Worm (Caenorhabditis elegans) whole organism, L4 larva: ENCODE data around the gene F38B7.11.

ENCODE experiments used
- D1046.2 ChIP-seq: fragments of 200-800 bp; sonication (Bioruptor generic); IDR thresholded peaks from 2 replicates; pipeline ENCODE4 v1.3.6; 2022; ENCODE audit warnings: missing genetic modification characterization, missing compliant biosample characterization
- F26F4.8 ChIP-seq: fragments of 200-800 bp; sonication (Bioruptor generic); conservative IDR thresholded peaks from 2 replicates; pipeline ENCODE4 v1.3.6; 2022; ENCODE audit warnings: missing genetic modification characterization, missing compliant biosample characterization
- F37D6.2 ChIP-seq: sonication (generic microtip); optimal IDR thresholded peaks from 2 replicates; lab custom pipeline; 2016; ENCODE audit warnings: mild to moderate bottlenecking, missing genetic modification characterization, missing compliant biosample characterization
- F44E2.7 ChIP-seq: fragments of 200-800 bp; sonication (Bioruptor generic); IDR thresholded peaks from 2 replicates; pipeline ENCODE4 v2.1.2; 2022; ENCODE audit warnings: missing genetic modification characterization, missing compliant biosample characterization
- R02D3.7 ChIP-seq: fragments of 150-350 bp; sonication (generic microtip); optimal IDR thresholded peaks from 3 replicates; lab custom pipeline; 2014; ENCODE audit warnings: missing biosample characterization, missing genetic modification characterization
- T20F7.1 ChIP-seq: fragments of 200-800 bp; sonication (Bioruptor generic); optimal IDR thresholded peaks from 2 replicates; lab custom pipeline; 2018; ENCODE audit warnings: mild to moderate bottlenecking, missing genetic modification characterization, missing compliant biosample characterization
- Y48G9A.11 ChIP-seq: fragments of 200-800 bp; sonication (Bioruptor generic); IDR thresholded peaks from 2 replicates; pipeline ENCODE4 v1.3.6; 2022; ENCODE audit warnings: missing genetic modification reagents, missing genetic modification characterization, missing compliant biosample characterization
- Y5F2A.4 ChIP-seq: fragments of 200-800 bp; sonication (Bioruptor generic); optimal IDR thresholded peaks from 2 replicates; lab custom pipeline; 2018; ENCODE audit warnings: mild to moderate bottlenecking, missing genetic modification characterization, missing compliant biosample characterization
- Y75B8A.6 ChIP-seq: fragments of 200-800 bp; sonication (Bioruptor generic); IDR thresholded peaks from 2 replicates; pipeline ENCODE4 v1.3.6; 2022; ENCODE audit warnings: missing genetic modification reagents, missing genetic modification characterization, missing compliant biosample characterization
- ZK337.2 ChIP-seq: fragments of 200-800 bp; sonication (Bioruptor generic); IDR thresholded peaks from 2 replicates; pipeline ENCODE4 v1.3.6; 2022; ENCODE audit warnings: missing genetic modification reagents, missing genetic modification characterization, missing compliant biosample characterization
- aha-1 ChIP-seq: fragments of 150-350 bp; peaks from one replicate; lab custom pipeline; 2014; ENCODE audit warnings: missing biosample characterization, missing genetic modification characterization
- ama-1 ChIP-seq: fragments of 150-350 bp; optimal IDR thresholded peaks from 2 replicates; lab custom pipeline; 2014; ENCODE audit warnings: inconsistent platforms, mixed read lengths
- ceh-32 ChIP-seq: sonication (generic microtip); optimal IDR thresholded peaks from 2 replicates; lab custom pipeline; 2016; ENCODE audit warnings: mild to moderate bottlenecking, missing genetic modification characterization, missing compliant biosample characterization; ENCODE audit not compliant: poor library complexity
- daf-16 ChIP-seq, 3 experiments: sonication (generic microtip); optimal IDR thresholded peaks; 2 replicates each; lab custom pipeline; 2016 to 2017; ENCODE audit warnings: missing genetic modification characterization in 3 of 3, missing genetic modification reagents in 3 of 3, mild to moderate bottlenecking in 2 of 3, missing compliant biosample characterization in 2 of 3, missing biosample characterization in 1 of 3, moderate library complexity in 1 of 3
- dmd-6 ChIP-seq: fragments of 200-800 bp; sonication (Bioruptor generic); IDR thresholded peaks from 2 replicates; pipeline ENCODE4 v1.3.6; 2022; ENCODE audit warnings: missing genetic modification reagents, missing genetic modification characterization, missing compliant biosample characterization
- dmd-8 ChIP-seq: fragments of 200-800 bp; sonication (Bioruptor generic); IDR thresholded peaks from 2 replicates; pipeline ENCODE4 v1.3.6; 2022; ENCODE audit warnings: missing genetic modification characterization, missing compliant biosample characterization
- egl-27 ChIP-seq: sonication (generic microtip); optimal IDR thresholded peaks from 3 replicates; lab custom pipeline; 2017; ENCODE audit warnings: missing biosample characterization, missing genetic modification reagents, missing genetic modification characterization
- gei-8 ChIP-seq: fragments of 200-800 bp; sonication (Bioruptor generic); optimal IDR thresholded peaks from 2 replicates; lab custom pipeline; 2018; ENCODE audit warnings: mild to moderate bottlenecking, missing genetic modification characterization, missing compliant biosample characterization
- hif-1 ChIP-seq, 2 experiments: sonication (generic microtip); optimal IDR thresholded peaks; 2 replicates each; lab custom pipeline; 2016 to 2017; ENCODE audit warnings: missing compliant biosample characterization in 2 of 2, missing genetic modification characterization in 2 of 2, missing genetic modification reagents in 2 of 2, missing genotype in 2 of 2, mild to moderate bottlenecking in 1 of 2
- hmg-1.1 ChIP-seq: fragments of 200-800 bp; sonication (Bioruptor generic); IDR thresholded peaks from 2 replicates; pipeline ENCODE4 v1.3.6; 2022; ENCODE audit warnings: missing genetic modification reagents, missing genetic modification characterization, missing compliant biosample characterization
- jun-1 ChIP-seq: fragments of 150-350 bp; optimal IDR thresholded peaks from 2 replicates; lab custom pipeline; 2014; ENCODE audit warnings: missing biosample characterization, missing genetic modification reagents, missing genetic modification characterization
- lim-7 ChIP-seq: fragments of 200-800 bp; sonication (Bioruptor generic); IDR thresholded peaks from 2 replicates; pipeline ENCODE4 v1.3.6; 2022; ENCODE audit warnings: missing genetic modification characterization, missing compliant biosample characterization
- lin-1 ChIP-seq: fragments of 200-800 bp; sonication (Bioruptor generic); IDR thresholded peaks from 2 replicates; pipeline ENCODE4 v1.3.6; 2022; ENCODE audit warnings: missing genetic modification reagents, missing genetic modification characterization, missing compliant biosample characterization
- lin-39 ChIP-seq: fragments of 150-350 bp; optimal IDR thresholded peaks from 2 replicates; lab custom pipeline; 2014; ENCODE audit warnings: missing biosample characterization, missing genetic modification reagents, missing genetic modification characterization
- lir-3 ChIP-seq: sonication (generic microtip); optimal IDR thresholded peaks from 2 replicates; lab custom pipeline; 2016; ENCODE audit warnings: mild to moderate bottlenecking, missing genetic modification characterization, missing compliant biosample characterization
- mes-2 ChIP-seq: sonication (generic microtip); optimal IDR thresholded peaks from 2 replicates; lab custom pipeline; 2016; ENCODE audit warnings: missing genotype, mild to moderate bottlenecking, missing genetic modification characterization, missing compliant biosample characterization; ENCODE audit not compliant: poor library complexity, severe bottlenecking
- mxl-2 ChIP-seq: fragments of 200-800 bp; sonication (Bioruptor generic); conservative IDR thresholded peaks from 2 replicates; pipeline ENCODE4 v1.3.6; 2022; ENCODE audit warnings: missing genetic modification reagents, missing genetic modification characterization, missing compliant biosample characterization
- nhr-102 ChIP-seq: sonication (generic microtip); optimal IDR thresholded peaks from 2 replicates; lab custom pipeline; 2016; ENCODE audit warnings: mild to moderate bottlenecking, missing genetic modification characterization, moderate library complexity, missing compliant biosample characterization
- nhr-11 ChIP-seq: fragments of 150-350 bp; optimal IDR thresholded peaks from 2 replicates; lab custom pipeline; 2014; ENCODE audit warnings: missing biosample characterization, missing genetic modification characterization
- nhr-111 ChIP-seq: fragments of 200-800 bp; sonication (Bioruptor generic); optimal IDR thresholded peaks from 2 replicates; lab custom pipeline; 2018; ENCODE audit warnings: mild to moderate bottlenecking, missing genetic modification characterization, missing compliant biosample characterization
- nhr-25 ChIP-seq: sonication (generic microtip); optimal IDR thresholded peaks from 2 replicates; lab custom pipeline; 2017; ENCODE audit warnings: missing genetic modification characterization, mild to moderate bottlenecking, missing compliant biosample characterization, antibody characterized with exemption, moderate library complexity, borderline replicate concordance; ENCODE audit not compliant: insufficient read depth
- nhr-28 ChIP-seq: fragments of 150-350 bp; optimal IDR thresholded peaks from 2 replicates; lab custom pipeline; 2014; ENCODE audit warnings: missing biosample characterization, missing genetic modification characterization
- nhr-41 ChIP-seq: fragments of 200-800 bp; sonication (Bioruptor generic); IDR thresholded peaks from 2 replicates; pipeline ENCODE4 v1.3.6; 2022; ENCODE audit warnings: missing genetic modification reagents, missing genetic modification characterization, missing compliant biosample characterization
- nhr-42 ChIP-seq: fragments of 200-800 bp; sonication (Bioruptor generic); IDR thresholded peaks from 2 replicates; pipeline ENCODE4 v1.3.6; 2022; ENCODE audit warnings: missing genetic modification characterization, missing compliant biosample characterization
- nhr-76 ChIP-seq: fragments of 150-350 bp; optimal IDR thresholded peaks from 2 replicates; lab custom pipeline; 2014; ENCODE audit warnings: missing biosample characterization, missing genetic modification characterization
- pha-4 ChIP-seq, 2 experiments: fragments of 150-350 bp in 1 of 2; fragments of 200-800 bp in 1 of 2; sonication (Bioruptor generic) in 1 of 2; IDR thresholded peaks in 1 of 2; optimal IDR thresholded peaks in 1 of 2; 2 replicates each; pipeline versions ENCODE4 v1.3.6 to Lab custom; 2014 to 2022; ENCODE audit warnings: missing genetic modification characterization in 2 of 2, missing genetic modification reagents in 2 of 2, missing biosample characterization in 1 of 2, missing compliant biosample characterization in 1 of 2
- pqm-1 ChIP-seq: sonication (generic microtip); optimal IDR thresholded peaks from 2 replicates; lab custom pipeline; 2017; ENCODE audit warnings: missing biosample characterization, missing genetic modification characterization
- saeg-2 ChIP-seq: fragments of 200-800 bp; sonication (Bioruptor generic); IDR thresholded peaks from 2 replicates; pipeline ENCODE4 v1.3.6; 2022; ENCODE audit warnings: missing genetic modification reagents, missing genetic modification characterization, missing compliant biosample characterization
- skn-1 ChIP-seq: fragments of 150-350 bp; optimal IDR thresholded peaks from 2 replicates; lab custom pipeline; 2014; ENCODE audit warnings: missing biosample characterization, missing genetic modification characterization
- snpc-1.2 ChIP-seq: fragments of 200-800 bp; sonication (Bioruptor generic); IDR thresholded peaks from 2 replicates; pipeline ENCODE4 v1.3.6; 2022; ENCODE audit warnings: missing genetic modification reagents, missing genetic modification characterization, missing compliant biosample characterization
- snpc-4 ChIP-seq: fragments of 150-350 bp; optimal IDR thresholded peaks from 2 replicates; lab custom pipeline; 2014; ENCODE audit warnings: missing biosample characterization, missing genetic modification characterization
- spr-1 ChIP-seq: sonication (generic microtip); optimal IDR thresholded peaks from 2 replicates; lab custom pipeline; 2016; ENCODE audit warnings: mild to moderate bottlenecking, missing genetic modification characterization, missing compliant biosample characterization
- spr-3 ChIP-seq: fragments of 200-800 bp; sonication (Bioruptor generic); optimal IDR thresholded peaks from 2 replicates; lab custom pipeline; 2018; ENCODE audit warnings: mild to moderate bottlenecking, missing genetic modification characterization, missing compliant biosample characterization
- tag-97 ChIP-seq: fragments of 200-800 bp; sonication (Bioruptor generic); IDR thresholded peaks from 2 replicates; pipeline ENCODE4 v1.3.6; 2022; ENCODE audit warnings: missing genetic modification characterization, missing compliant biosample characterization
- unc-130 ChIP-seq: sonication (generic microtip); optimal IDR thresholded peaks from 2 replicates; lab custom pipeline; 2016; ENCODE audit warnings: missing genetic modification reagents, missing genetic modification characterization, missing compliant biosample characterization
- unc-39 ChIP-seq: sonication (generic microtip); optimal IDR thresholded peaks from 2 replicates; lab custom pipeline; 2017; ENCODE audit warnings: missing biosample characterization, missing genetic modification characterization
- vab-7 ChIP-seq: fragments of 200-800 bp; sonication (Bioruptor generic); IDR thresholded peaks from 2 replicates; pipeline ENCODE4 v1.3.6; 2022; ENCODE audit warnings: missing genetic modification reagents, missing genetic modification characterization, missing compliant biosample characterization
- zag-1 ChIP-seq: fragments of 150-350 bp; optimal IDR thresholded peaks from 2 replicates; lab custom pipeline; 2014; ENCODE audit warnings: missing biosample characterization, missing genetic modification characterization
- zip-11 ChIP-seq: fragments of 200-800 bp; sonication (Bioruptor generic); IDR thresholded peaks from 2 replicates; pipeline ENCODE4 v1.3.6; 2022; ENCODE audit warnings: missing genetic modification characterization, missing compliant biosample characterization
- zip-2 ChIP-seq: fragments of 150-350 bp; optimal IDR thresholded peaks from 2 replicates; lab custom pipeline; 2014; ENCODE audit warnings: missing biosample characterization, missing genetic modification characterization
- ztf-11 ChIP-seq: fragments of 150-350 bp; optimal IDR thresholded peaks from 2 replicates; lab custom pipeline; 2014; ENCODE audit warnings: missing biosample characterization, missing genetic modification characterization
- ztf-7 ChIP-seq: fragments of 150-350 bp; optimal IDR thresholded peaks from 2 replicates; lab custom pipeline; 2014; ENCODE audit warnings: missing biosample characterization, missing genetic modification characterization

F38B7.11 gene

DNA sequence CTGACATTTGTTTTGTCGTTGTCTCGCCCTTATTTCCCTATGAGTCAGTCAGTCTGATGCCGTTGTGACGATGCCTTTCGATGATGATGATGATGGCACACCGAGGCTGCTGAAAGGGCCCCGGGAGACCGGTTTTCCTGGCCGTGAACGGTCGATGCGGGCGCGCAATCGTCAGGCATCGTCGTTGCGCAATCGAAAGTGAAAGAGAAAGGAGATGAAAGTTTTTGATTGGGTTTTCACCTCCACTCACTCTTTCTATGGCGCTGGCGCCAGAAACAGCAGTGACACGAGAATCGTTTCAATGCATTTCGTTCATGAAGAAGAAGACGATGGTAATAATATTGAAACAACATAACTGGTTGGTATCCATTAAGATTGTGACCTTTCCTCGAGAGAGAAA lies 13.9 kb upstream of the F38B7.11 start (continued):
- TF ChIP-seq nhr-25 (peak; percentile 87), dmd-6 (GFP tag; lab: Robert Waterston, UW) (no peak), nhr-42 (GFP tag; lab: Robert Waterston, UW) (no peak), F44E2.7 (no peak), ZK337.2 (GFP tag; lab: Robert Waterston, UW) (no peak), aha-1 (tag; lab: Kevin White, UChicago) (peak; percentile 69), lin-39 (no peak), snpc-4 (tag; lab: Kevin White, UChicago) (no peak), zag-1 (tag; lab: Kevin White, UChicago) (no peak), nhr-11 (tag; lab: Kevin White, UChicago) (no peak), dmd-8 (GFP tag; lab: Robert Waterston, UW) (no peak), ztf-11 (tag; lab: Kevin White, UChicago) (no peak), jun-1 (tag; lab: Kevin White, UChicago) (no peak), unc-39 (no peak), nhr-41 (GFP tag; lab: Robert Waterston, UW) (no peak), spr-1 (tag; lab: Kevin White, UChicago) (no peak), Y48G9A.11 (no peak), egl-27 (no peak), tag-97 (GFP tag; lab: Robert Waterston, UW) (no peak), gei-8 (GFP tag; lab: Kevin White, UChicago) (no peak), snpc-1.2 (GFP tag; lab: Robert Waterston, UW) (no peak), spr-3 (no peak), zip-2 (tag; lab: Kevin White, UChicago) (no peak), R02D3.7 (tag; lab: Kevin White, UChicago) (no peak), vab-7 (GFP tag; lab: Robert Waterston, UW) (no peak), nhr-76 (tag; lab: Kevin White, UChicago) (no peak), F37D6.2 (tag; lab: Kevin White, UChicago) (no peak), Y5F2A.4 (GFP tag; lab: Kevin White, UChicago) (no peak), ama-1 (lab: Kevin White, UChicago) (peak; percentile 64), lin-1 (GFP tag; lab: Robert Waterston, UW) (no peak), nhr-28 (tag; lab: Kevin White, UChicago) (peak; percentile 58), F26F4.8 (GFP tag; lab: Robert Waterston, UW) (no peak), unc-130 (GFP tag; lab: Kevin White, UChicago) (no peak), hif-1 (tag; optimal IDR thresholded peaks at IDR 0.05; lab: Kevin White, UChicago) (no peak), lim-7 (GFP tag; lab: Robert Waterston, UW) (peak; percentile 42; the same call in 1 of the 2 replicates), zip-11 (GFP tag; lab: Robert Waterston, UW) (no peak), T20F7.1 (no peak), hmg-1.1 (GFP tag; lab: Robert Waterston, UW) (peak; percentile 34; the same call in 1 of the 2 replicates), daf-16 (GFP tag; optimal IDR thresholded peaks at IDR 0.05; lab: Kevin White, UChicago) (no peak), daf-16 (tag; optimal IDR thresholded peaks at IDR 0.05; lab: Kevin White, UChicago) (no peak), saeg-2 (no peak), nhr-102 (no peak), lir-3 (tag; lab: Kevin White, UChicago) (no peak), skn-1 (tag; lab: Kevin White, UChicago) (no peak), mes-2 (tag; lab: Kevin White, UChicago) (peak; percentile 33), mxl-2 (GFP tag; lab: Robert Waterston, UW) (no peak), ztf-7 (tag; lab: Kevin White, UChicago) (no peak), pha-4 (GFP tag; IDR thresholded peaks at IDR 0.05; lab: Robert Waterston, UW) (no peak), pha-4 (tag; optimal IDR thresholded peaks at IDR 0.05; lab: Kevin White, UChicago) (no peak), Y75B8A.6 (0 out of 2 replicates have a peak, but pooled peaks have one; percentile 35), pqm-1 (tag; lab: Kevin White, UChicago) (no peak), D1046.2 (GFP tag; lab: Robert Waterston, UW) (no peak), ceh-32 (no peak), nhr-111 (GFP tag; lab: Kevin White, UChicago) (no peak)
